Worm (Caenorhabditis elegans) whole organism, young adult: ENCODE results near the gene msp-10.
A peak's percentile ranks its signal among the peaks of the same experiment; 100 is the strongest.

Source experiments
- B0035.1 ChIP-seq: sonication (generic microtip); optimal IDR thresholded peaks from 2 replicates; lab custom pipeline; 2016; ENCODE audit warnings: missing genetic modification characterization, mild to moderate bottlenecking, missing compliant biosample characterization, missing genotype, missing genetic modification reagents
- F33H1.4 ChIP-seq: fragments of 200-800 bp; sonication (Bioruptor generic); IDR thresholded peaks from 2 replicates; pipeline ENCODE4 v1.3.6; 2022; ENCODE audit warnings: missing genetic modification reagents, missing genetic modification characterization, missing compliant biosample characterization
- F37B4.10 ChIP-seq: fragments of 200-800 bp; sonication (Bioruptor generic); IDR thresholded peaks from 2 replicates; pipeline ENCODE4 v1.3.6; 2022; ENCODE audit warnings: missing genetic modification characterization, missing compliant biosample characterization
- F39B2.1 ChIP-seq: fragments of 200-800 bp; sonication (Bioruptor generic); IDR thresholded peaks from 2 replicates; pipeline ENCODE4 v1.3.6; 2022; ENCODE audit warnings: missing genetic modification reagents, missing genetic modification characterization, missing compliant biosample characterization
- F55B11.4 ChIP-seq: sonication (generic microtip); optimal IDR thresholded peaks from 2 replicates; lab custom pipeline; 2016; ENCODE audit warnings: missing compliant biosample characterization, missing genetic modification characterization, borderline replicate concordance; ENCODE audit not compliant: insufficient read depth
- F57A8.1 ChIP-seq: fragments of 200-800 bp; sonication (Bioruptor generic); optimal IDR thresholded peaks from 2 replicates; lab custom pipeline; 2018; ENCODE audit warnings: mild to moderate bottlenecking, missing genetic modification characterization, moderate library complexity, missing compliant biosample characterization
- T07F8.4 ChIP-seq: sonication (generic microtip); optimal IDR thresholded peaks from 2 replicates; lab custom pipeline; 2016; ENCODE audit warnings: mild to moderate bottlenecking, missing genetic modification characterization, moderate library complexity, missing compliant biosample characterization
- Y53G8AR.9 ChIP-seq: fragments of 200-800 bp; sonication (Bioruptor generic); conservative IDR thresholded peaks from 2 replicates; pipeline ENCODE4 v1.3.6; 2022; ENCODE audit warnings: missing genetic modification reagents, missing genetic modification characterization, missing compliant biosample characterization
- Y79H2A.3 ChIP-seq: fragments of 200-800 bp; sonication (Bioruptor generic); conservative IDR thresholded peaks from 2 replicates; pipeline ENCODE4 v1.3.6; 2022; ENCODE audit warnings: missing genetic modification reagents, missing genetic modification characterization, missing compliant biosample characterization
- Y95B8A.8 ChIP-seq: fragments of 200-800 bp; sonication (Bioruptor generic); IDR thresholded peaks from 2 replicates; pipeline ENCODE4 v1.3.6; 2022; ENCODE audit warnings: missing genetic modification reagents, missing genetic modification characterization, missing compliant biosample characterization
- aptf-3 ChIP-seq: fragments of 200-800 bp; sonication (Bioruptor generic); IDR thresholded peaks from 2 replicates; pipeline ENCODE4 v1.3.6; 2022; ENCODE audit warnings: missing genetic modification characterization, missing compliant biosample characterization
- athp-1 ChIP-seq: sonication (generic microtip); optimal IDR thresholded peaks from 2 replicates; lab custom pipeline; 2017; ENCODE audit warnings: mild to moderate bottlenecking, missing genetic modification characterization, missing compliant biosample characterization
- attf-3 ChIP-seq: fragments of 200-800 bp; sonication (Bioruptor generic); conservative IDR thresholded peaks from 2 replicates; pipeline ENCODE4 v1.3.6; 2022; ENCODE audit warnings: missing genetic modification reagents, missing genetic modification characterization, missing compliant biosample characterization
- cebp-2 ChIP-seq: fragments of 200-800 bp; sonication (Bioruptor generic); IDR thresholded peaks from 2 replicates; pipeline ENCODE4 v1.3.6; 2022; ENCODE audit warnings: missing genetic modification characterization, missing compliant biosample characterization
- ceh-40 ChIP-seq: fragments of 200-800 bp; sonication (Bioruptor generic); IDR thresholded peaks from 2 replicates; pipeline ENCODE4 v1.3.6; 2022; ENCODE audit warnings: missing genetic modification characterization, missing compliant biosample characterization
- ceh-79 ChIP-seq: sonication (generic microtip); optimal IDR thresholded peaks from 2 replicates; lab custom pipeline; 2017; ENCODE audit warnings: mild to moderate bottlenecking, missing genetic modification characterization, missing compliant biosample characterization
- ceh-91 ChIP-seq: fragments of 200-800 bp; sonication (Bioruptor generic); IDR thresholded peaks from 2 replicates; pipeline ENCODE4 v1.3.6; 2022; ENCODE audit warnings: missing genetic modification reagents, missing genetic modification characterization, missing compliant biosample characterization
- efl-1 ChIP-seq: fragments of 150-350 bp; optimal IDR thresholded peaks from 2 replicates; lab custom pipeline; 2014; ENCODE audit warnings: missing biosample characterization, missing genetic modification reagents, missing genetic modification characterization
- egl-44 ChIP-seq: fragments of 200-800 bp; sonication (Bioruptor generic); IDR thresholded peaks from 2 replicates; pipeline ENCODE4 v1.3.6; 2022; ENCODE audit warnings: missing genetic modification reagents, missing genetic modification characterization, missing compliant biosample characterization
- ets-4 ChIP-seq: fragments of 200-800 bp; sonication (Bioruptor generic); optimal IDR thresholded peaks from 2 replicates; lab custom pipeline; 2018; ENCODE audit warnings: mild to moderate bottlenecking, missing genetic modification characterization, missing compliant biosample characterization
- gei-17 ChIP-seq: fragments of 200-800 bp; sonication (Bioruptor generic); optimal IDR thresholded peaks from 2 replicates; lab custom pipeline; 2018; ENCODE audit warnings: mild to moderate bottlenecking, missing genetic modification characterization, missing compliant biosample characterization
- hmg-1.2 ChIP-seq: fragments of 200-800 bp; sonication (Bioruptor generic); IDR thresholded peaks from 2 replicates; pipeline ENCODE4 v1.3.6; 2022; ENCODE audit warnings: missing genetic modification reagents, missing genetic modification characterization, missing compliant biosample characterization
- hmg-20 ChIP-seq: fragments of 200-800 bp; sonication (Bioruptor generic); IDR thresholded peaks from 2 replicates; pipeline ENCODE4 v1.3.6; 2022; ENCODE audit warnings: missing genetic modification reagents, missing genetic modification characterization, missing compliant biosample characterization
- hrde-1 ChIP-seq: sonication (generic microtip); optimal IDR thresholded peaks from 2 replicates; lab custom pipeline; 2016; ENCODE audit warnings: missing genetic modification characterization, mild to moderate bottlenecking, missing compliant biosample characterization, moderate library complexity, missing genotype, missing genetic modification reagents, borderline replicate concordance
- hsf-1 ChIP-seq: fragments of 200-800 bp; sonication (Bioruptor generic); IDR thresholded peaks from 2 replicates; pipeline ENCODE4 v1.3.6; 2022; ENCODE audit warnings: missing genetic modification reagents, missing genetic modification characterization, missing compliant biosample characterization
- madf-6 ChIP-seq: fragments of 200-800 bp; sonication (Bioruptor generic); IDR thresholded peaks from 2 replicates; pipeline ENCODE4 v1.3.6; 2022; ENCODE audit warnings: missing genetic modification reagents, missing genetic modification characterization, missing compliant biosample characterization
- madf-8 ChIP-seq: fragments of 200-800 bp; sonication (Bioruptor generic); conservative IDR thresholded peaks from 2 replicates; pipeline ENCODE4 v1.3.6; 2022; ENCODE audit warnings: missing genetic modification reagents, missing genetic modification characterization, missing compliant biosample characterization
- nfya-1 ChIP-seq: sonication (generic microtip); optimal IDR thresholded peaks from 2 replicates; lab custom pipeline; 2017; ENCODE audit warnings: antibody characterized with exemption, missing compliant biosample characterization, missing genetic modification characterization, borderline replicate concordance; ENCODE audit not compliant: insufficient read depth
- nhr-27 ChIP-seq: fragments of 200-800 bp; sonication (Bioruptor generic); optimal IDR thresholded peaks from 2 replicates; lab custom pipeline; 2018; ENCODE audit warnings: mild to moderate bottlenecking, missing genetic modification characterization, moderate library complexity, missing compliant biosample characterization
- nhr-80 ChIP-seq: sonication (generic microtip); optimal IDR thresholded peaks from 2 replicates; lab custom pipeline; 2016; ENCODE audit warnings: missing genetic modification characterization, missing compliant biosample characterization
- pbrm-1 ChIP-seq: fragments of 200-800 bp; sonication (Bioruptor generic); IDR thresholded peaks from 2 replicates; pipeline ENCODE4 v1.3.6; 2022; ENCODE audit warnings: missing genetic modification reagents, missing genetic modification characterization, missing compliant biosample characterization
- rcor-1 ChIP-seq: fragments of 200-800 bp; sonication (Bioruptor generic); IDR thresholded peaks from 2 replicates; pipeline ENCODE4 v1.3.6; 2022; ENCODE audit warnings: missing genetic modification reagents, missing genetic modification characterization, missing compliant biosample characterization
- rec-8 ChIP-seq, 2 experiments: sonication (generic microtip); optimal IDR thresholded peaks; 2 replicates each; lab custom pipeline; 2016; ENCODE audit warnings: mild to moderate bottlenecking in 2 of 2, missing genetic modification characterization in 2 of 2, missing genetic modification reagents in 2 of 2, missing genotype in 2 of 2, missing biosample characterization in 1 of 2, missing compliant biosample characterization in 1 of 2, moderate library complexity in 1 of 2
- repo-1 ChIP-seq: sonication (generic microtip); optimal IDR thresholded peaks from 2 replicates; lab custom pipeline; 2017; ENCODE audit warnings: mild to moderate bottlenecking, missing genetic modification characterization, missing compliant biosample characterization
- rpc-1 ChIP-seq, 2 experiments: fragments of 150-350 bp in 1 of 2; sonication (generic microtip) in 1 of 2; optimal IDR thresholded peaks; 2 replicates each; lab custom pipeline; 2014 to 2018; ENCODE audit warnings: missing biosample characterization in 1 of 2, missing genetic modification characterization in 1 of 2, missing genetic modification reagents in 1 of 2, missing genotype in 1 of 2
- snpc-1.1 ChIP-seq: sonication (generic microtip); optimal IDR thresholded peaks from 2 replicates; lab custom pipeline; 2017; ENCODE audit warnings: missing genetic modification characterization, mild to moderate bottlenecking, missing compliant biosample characterization, antibody characterized with exemption, moderate library complexity, missing genotype, missing genetic modification reagents; ENCODE audit not compliant: insufficient read depth
- snpc-1.3 ChIP-seq: sonication (generic microtip); optimal IDR thresholded peaks from 2 replicates; lab custom pipeline; 2017; ENCODE audit warnings: missing genetic modification characterization, mild to moderate bottlenecking, missing compliant biosample characterization, antibody characterized with exemption, moderate library complexity, missing genotype, missing genetic modification reagents; ENCODE audit not compliant: insufficient read depth
- snpc-4 ChIP-seq, 5 experiments: fragments of 150-350 bp in 1 of 5; sonication (generic microtip) in 4 of 5; optimal IDR thresholded peaks; 2 replicates each; lab custom pipeline; 2014 to 2018; ENCODE audit warnings: missing genetic modification characterization in 5 of 5, missing biosample characterization in 3 of 5, antibody characterized with exemption in 2 of 5, mild to moderate bottlenecking in 2 of 5, missing compliant biosample characterization in 2 of 5, missing genotype in 2 of 5, moderate library complexity in 2 of 5, missing genetic modification reagents in 1 of 5
- somi-1 ChIP-seq: fragments of 200-800 bp; sonication (Bioruptor generic); optimal IDR thresholded peaks from 2 replicates; lab custom pipeline; 2018; ENCODE audit warnings: mild to moderate bottlenecking, missing genetic modification characterization, missing compliant biosample characterization
- tbp1 ChIP-seq: fragments of 200-800 bp; sonication (Bioruptor generic); optimal IDR thresholded peaks from 2 replicates; lab custom pipeline; 2018; ENCODE audit warnings: mild to moderate bottlenecking, missing genetic modification characterization, missing compliant biosample characterization
- tbx-9 ChIP-seq: sonication (generic microtip); optimal IDR thresholded peaks from 2 replicates; lab custom pipeline; 2016; ENCODE audit warnings: borderline replicate concordance, missing genetic modification characterization, inconsistent platforms, missing compliant biosample characterization
- zfh-2 ChIP-seq: fragments of 200-800 bp; sonication (Bioruptor generic); conservative IDR thresholded peaks from 2 replicates; pipeline ENCODE4 v1.3.6; 2022; ENCODE audit warnings: missing genetic modification reagents, missing genetic modification characterization, missing compliant biosample characterization
- ztf-22 ChIP-seq: fragments of 200-800 bp; sonication (Bioruptor generic); optimal IDR thresholded peaks from 2 replicates; lab custom pipeline; 2018; ENCODE audit warnings: mild to moderate bottlenecking, missing genetic modification characterization, moderate library complexity, missing compliant biosample characterization
- ztf-25 ChIP-seq: fragments of 200-800 bp; sonication (Bioruptor generic); IDR thresholded peaks from 2 replicates; pipeline ENCODE4 v1.3.6; 2022; ENCODE audit warnings: missing genetic modification reagents, missing genetic modification characterization, missing compliant biosample characterization
- ztf-3 ChIP-seq: fragments of 200-800 bp; sonication (Bioruptor generic); optimal IDR thresholded peaks from 2 replicates; lab custom pipeline; 2018; ENCODE audit warnings: mild to moderate bottlenecking, missing genetic modification characterization, missing compliant biosample characterization

Gene msp-10

ce11 chrIV:9799664-9800063 is 37.8 kb upstream of the msp-10 start:
- TF ChIP-seq F57A8.1 (GFP tag; lab: Kevin White, UChicago) (no peak), rec-8 (tag; optimal IDR thresholded peaks at IDR 0.05; lab: Kevin White, UChicago) (no peak), ztf-22 (no peak), snpc-1.3 (no peak), ztf-3 (GFP tag; lab: Kevin White, UChicago) (no peak), F37B4.10 (GFP tag; lab: Robert Waterston, UW) (no peak), athp-1 (tag; lab: Kevin White, UChicago) (no peak), somi-1 (GFP tag; lab: Kevin White, UChicago) (no peak), nfya-1 (no peak), F33H1.4 (GFP tag; lab: Robert Waterston, UW) (no peak), tbx-9 (tag; lab: Kevin White, UChicago) (no peak), F55B11.4 (tag; lab: Kevin White, UChicago) (no peak), ceh-40 (GFP tag; lab: Robert Waterston, UW) (no peak), hrde-1 (no peak), rpc-1 (optimal IDR thresholded peaks at IDR 0.05; lab: Kevin White, UChicago) (no peak), rpc-1 (tag; optimal IDR thresholded peaks at IDR 0.05; lab: Kevin White, UChicago) (no peak)

ce11 chrIV:9801418-9801817 is 36.0 kb upstream of the msp-10 start:
- no peak for TF ChIP-seq Y79H2A.3 (GFP tag; lab: Robert Waterston, UW)
- peak; percentile 83 for TF ChIP-seq ets-4 (GFP tag; lab: Kevin White, UChicago)
- no peak for TF ChIP-seq hrde-1
- TF ChIP-seq attf-3 (GFP tag; lab: Robert Waterston, UW): no peak
- no peak for TF ChIP-seq Y95B8A.8 (GFP tag; lab: Robert Waterston, UW)
- 0 out of 2 replicates have a peak, but pooled peaks have one; percentile 22 for TF ChIP-seq egl-44 (GFP tag; lab: Robert Waterston, UW)
- no peak for TF ChIP-seq rec-8 (tag; optimal IDR thresholded peaks at IDR 0.05; lab: Kevin White, UChicago)
- no peak for TF ChIP-seq gei-17 (GFP tag; lab: Kevin White, UChicago)
- no peak for TF ChIP-seq snpc-1.1 (tag; lab: Kevin White, UChicago)
- peak; percentile 97 for TF ChIP-seq nhr-80
- no peak for TF ChIP-seq Y53G8AR.9
- no peak for TF ChIP-seq madf-6 (GFP tag; lab: Robert Waterston, UW)
- TF ChIP-seq ceh-91: no peak
- no peak for TF ChIP-seq ceh-79 (tag; lab: Kevin White, UChicago)
- no peak for TF ChIP-seq hsf-1 (GFP tag; lab: Robert Waterston, UW)
- TF ChIP-seq ztf-22: peak; percentile 90
- peak; percentile 35 for TF ChIP-seq tbp1 (GFP tag; lab: Kevin White, UChicago)
- TF ChIP-seq madf-8 (GFP tag; lab: Robert Waterston, UW): no peak
- TF ChIP-seq repo-1 (tag; lab: Kevin White, UChicago): peak; percentile 46
- no peak for TF ChIP-seq aptf-3 (GFP tag; lab: Robert Waterston, UW)
- no peak for TF ChIP-seq T07F8.4 (tag; lab: Kevin White, UChicago)
- TF ChIP-seq zfh-2 (GFP tag; lab: Robert Waterston, UW): no peak
- TF ChIP-seq ztf-25 (GFP tag; lab: Robert Waterston, UW): no peak
- TF ChIP-seq nhr-27 (tag; lab: Kevin White, UChicago): no peak
- TF ChIP-seq rpc-1 (optimal IDR thresholded peaks at IDR 0.05; lab: Kevin White, UChicago): no peak
- TF ChIP-seq rpc-1 (tag; optimal IDR thresholded peaks at IDR 0.05; lab: Kevin White, UChicago): no peak
- TF ChIP-seq F39B2.1: no peak
- no peak for TF ChIP-seq B0035.1
- no peak for TF ChIP-seq hmg-20 (GFP tag; lab: Robert Waterston, UW)
- TF ChIP-seq somi-1 (GFP tag; lab: Kevin White, UChicago): no peak
- TF ChIP-seq pbrm-1: no peak; the same call in 1 of the 2 replicates
- no peak for TF ChIP-seq hmg-1.2 (GFP tag; lab: Robert Waterston, UW)
- no peak for TF ChIP-seq cebp-2 (GFP tag; lab: Robert Waterston, UW)
- TF ChIP-seq rcor-1 (GFP tag; lab: Robert Waterston, UW): no peak
- no peak for TF ChIP-seq snpc-4 (GFP tag; optimal IDR thresholded peaks at IDR 0.05; lab: Kevin White, UChicago)
- no peak for TF ChIP-seq snpc-4 (tag; optimal IDR thresholded peaks at IDR 0.05; lab: Kevin White, UChicago)
- TF ChIP-seq efl-1 (GFP tag; lab: Kevin White, UChicago): no peak
